Fruit fly (Drosophila melanogaster) whole organism, adult: ENCODE measurements around the gene CG10555.
A peak's percentile ranks its signal among the peaks of the same experiment; 100 is the strongest.

Experiments used
- CG11617 ChIP-seq: fragments of 200-800 bp; sonication (Bioruptor generic); optimal IDR thresholded peaks from 2 replicates; lab custom pipeline; 2017; ENCODE audit warnings: mild to moderate bottlenecking, missing biosample characterization, missing genetic modification reagents, missing genetic modification characterization
- CG12768 ChIP-seq: fragments of 200-800 bp; sonication (Bioruptor generic); optimal IDR thresholded peaks from 2 replicates; lab custom pipeline; 2017; ENCODE audit warnings: missing biosample characterization, missing genetic modification characterization, mild to moderate bottlenecking, moderate library complexity, missing genetic modification reagents
- CG14711 ChIP-seq: fragments of 200-800 bp; sonication (Bioruptor generic); optimal IDR thresholded peaks from 2 replicates; lab custom pipeline; 2018; ENCODE audit warnings: missing biosample characterization, mild to moderate bottlenecking, missing genetic modification characterization, moderate library complexity
- CG1620 ChIP-seq: fragments of 200-800 bp; sonication (Bioruptor generic); optimal IDR thresholded peaks from 2 replicates; lab custom pipeline; 2016; ENCODE audit warnings: missing biosample characterization, missing genetic modification characterization
- CG33017 ChIP-seq: fragments of 200-800 bp; sonication (Bioruptor generic); optimal IDR thresholded peaks from 2 replicates; lab custom pipeline; 2018; ENCODE audit warnings: missing biosample characterization, mild to moderate bottlenecking, missing genetic modification characterization, moderate library complexity
- CG5204 ChIP-seq: fragments of 200-800 bp; sonication (Bioruptor generic); optimal IDR thresholded peaks from 2 replicates; lab custom pipeline; 2016; ENCODE audit warnings: missing biosample characterization, missing genetic modification characterization
- CG7045 ChIP-seq: fragments of 200-800 bp; sonication (Bioruptor generic); optimal IDR thresholded peaks from 2 replicates; lab custom pipeline; 2017; ENCODE audit warnings: missing biosample characterization, mild to moderate bottlenecking, missing genetic modification characterization
- CG7101 ChIP-seq: fragments of 200-800 bp; sonication (Bioruptor generic); optimal IDR thresholded peaks from 2 replicates; lab custom pipeline; 2018; ENCODE audit warnings: missing biosample characterization, mild to moderate bottlenecking, missing genetic modification characterization, moderate library complexity
- Clk ChIP-seq: fragments of 200-800 bp; sonication (Bioruptor generic); optimal IDR thresholded peaks from 2 replicates; lab custom pipeline; 2017; ENCODE audit warnings: missing biosample characterization, missing genetic modification characterization
- Crg-1 ChIP-seq: fragments of 200-800 bp; sonication (Bioruptor generic); optimal IDR thresholded peaks from 2 replicates; lab custom pipeline; 2016; ENCODE audit warnings: missing biosample characterization, missing genetic modification characterization
- Hr96 ChIP-seq: fragments of 200-800 bp; sonication (Bioruptor generic); optimal IDR thresholded peaks from 2 replicates; lab custom pipeline; 2016; ENCODE audit warnings: missing biosample characterization, missing genetic modification characterization
- Mnt ChIP-seq: fragments of 200-800 bp; sonication (Bioruptor generic); optimal IDR thresholded peaks from 2 replicates; lab custom pipeline; 2016; ENCODE audit warnings: missing biosample characterization, mild to moderate bottlenecking, missing genetic modification characterization
- bab1 ChIP-seq: fragments of 200-800 bp; sonication (Bioruptor generic); optimal IDR thresholded peaks from 3 replicates; lab custom pipeline; 2019; ENCODE audit warnings: missing biosample characterization, mild to moderate bottlenecking, missing genetic modification characterization, moderate library complexity
- cic ChIP-seq: fragments of 200-800 bp; sonication (Bioruptor generic); optimal IDR thresholded peaks from 2 replicates; lab custom pipeline; 2017; ENCODE audit warnings: missing biosample characterization, mild to moderate bottlenecking, missing genetic modification characterization, moderate library complexity
- cnc ChIP-seq, 2 experiments: fragments of >200 bp; optimal IDR thresholded peaks; 2 replicates each; lab custom pipeline; 2017
- kay ChIP-seq: fragments of 200-800 bp; sonication (Bioruptor generic); peaks from one replicate; lab custom pipeline; 2016; ENCODE audit warnings: missing biosample characterization, missing genetic modification characterization, borderline replicate concordance
- ovo ChIP-seq: fragments of 200-800 bp; sonication (Bioruptor generic); optimal IDR thresholded peaks from 2 replicates; lab custom pipeline; 2016; ENCODE audit warnings: missing biosample characterization, missing genetic modification characterization
- pad ChIP-seq: fragments of 200-800 bp; sonication (Bioruptor generic); optimal IDR thresholded peaks from 3 replicates; lab custom pipeline; 2017; ENCODE audit warnings: missing biosample characterization, missing genetic modification characterization, mild to moderate bottlenecking, moderate library complexity, missing genetic modification reagents
- tj ChIP-seq: fragments of 200-800 bp; sonication (Bioruptor generic); optimal IDR thresholded peaks from 3 replicates; lab custom pipeline; 2017; ENCODE audit warnings: missing biosample characterization, mild to moderate bottlenecking, missing genetic modification characterization, moderate library complexity
- toe ChIP-seq: fragments of 200-800 bp; sonication (Bioruptor generic); optimal IDR thresholded peaks from 2 replicates; lab custom pipeline; 2016; ENCODE audit warnings: missing biosample characterization, missing genetic modification characterization

Gene CG10555

DNA sequence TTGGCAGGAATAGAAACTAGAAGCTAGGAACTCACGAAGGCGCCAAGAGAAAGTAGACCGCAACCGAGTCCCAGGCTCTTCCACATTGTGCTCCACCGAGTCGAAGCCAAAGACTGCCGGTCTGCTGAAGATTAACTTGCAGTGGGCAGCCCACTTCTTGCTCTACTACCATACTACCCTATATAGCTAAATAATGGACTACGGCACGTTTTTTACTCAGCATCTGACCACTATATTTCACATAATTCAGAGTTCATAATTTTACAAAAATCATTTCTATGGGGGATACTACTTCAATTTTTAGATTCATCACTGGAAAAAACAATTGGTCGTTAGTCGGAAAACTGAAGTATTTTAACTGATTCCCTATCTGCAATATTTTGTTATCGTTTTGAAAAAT, 35.0 kb downstream of the CG10555 start, which contains the start of gene CG32712:
Gene CG32712, minus strand, starts transcription at position 101 of the 400 bp plus-strand sequence.
- no peak for TF ChIP-seq CG5204 (GFP tag; lab: Kevin White, UChicago)
- no peak for TF ChIP-seq cic (GFP tag; lab: Kevin White, UChicago)
- no peak for TF ChIP-seq toe (GFP tag; lab: Kevin White, UChicago)
- no peak for TF ChIP-seq Hr96 (GFP tag; lab: Kevin White, UChicago)
- TF ChIP-seq Mnt (GFP tag; lab: Kevin White, UChicago) = no peak
- TF ChIP-seq CG11617 = no peak

DNA sequence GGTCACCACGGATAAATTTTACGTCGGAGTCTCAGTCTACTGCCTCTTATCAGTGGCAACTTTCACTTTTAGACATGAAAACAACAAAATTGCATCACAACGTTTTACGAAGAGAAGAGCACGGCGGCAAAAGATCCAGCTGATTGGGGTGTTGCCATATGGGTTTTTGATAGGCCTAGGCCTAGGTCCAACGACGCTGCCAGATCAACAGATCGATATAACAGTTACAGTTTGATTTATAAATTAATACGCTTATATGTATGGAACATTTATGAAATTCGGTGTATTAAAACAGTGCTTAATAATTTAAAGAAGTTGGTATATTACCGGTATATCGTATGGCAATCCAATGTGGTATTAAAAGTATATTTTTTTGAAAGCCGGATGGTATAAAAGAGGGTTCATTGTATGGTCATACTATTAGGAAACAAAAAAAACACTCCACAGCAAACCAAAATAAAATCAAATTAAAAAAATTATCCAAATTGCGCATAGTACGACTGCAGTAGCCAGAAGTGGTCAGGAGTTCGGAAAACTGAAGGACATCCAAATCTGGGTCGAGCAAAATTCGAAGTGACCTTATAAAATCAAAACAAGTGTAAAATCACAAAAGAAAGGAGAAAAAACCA, 38.0 kb downstream of the CG10555 start, which contains the start of gene CG1440:
Gene CG1440, plus strand, starts transcription at position 402 of the 629 bp plus-strand sequence.
- TF ChIP-seq ovo (no peak), Crg-1 (GFP tag; lab: Kevin White, UChicago) (no peak), CG12768 (GFP tag; lab: Kevin White, UChicago) (no peak), kay (GFP tag; lab: Kevin White, UChicago) (no peak), cnc (optimal IDR thresholded peaks at IDR 0.05; lab: Kevin White, UChicago) (no peak), Hr96 (GFP tag; lab: Kevin White, UChicago) (no peak), toe (GFP tag; lab: Kevin White, UChicago) (no peak), cic (GFP tag; lab: Kevin White, UChicago) (no peak), CG14711 (peak; percentile 61), CG33017 (tag; lab: Kevin White, UChicago) (no peak), CG7101 (tag; lab: Kevin White, UChicago) (peak; percentile 57), Clk (GFP tag; lab: Kevin White, UChicago) (no peak), CG5204 (GFP tag; lab: Kevin White, UChicago) (no peak), Mnt (GFP tag; lab: Kevin White, UChicago) (peak; percentile 59), bab1 (GFP tag; lab: Kevin White, UChicago) (peak; percentile 89), CG7045 (no peak), tj (GFP tag; lab: Kevin White, UChicago) (no peak), CG1620 (GFP tag; lab: Kevin White, UChicago) (peak; percentile 14), pad (GFP tag; lab: Kevin White, UChicago) (no peak), CG11617 (peak; percentile 33)

DNA sequence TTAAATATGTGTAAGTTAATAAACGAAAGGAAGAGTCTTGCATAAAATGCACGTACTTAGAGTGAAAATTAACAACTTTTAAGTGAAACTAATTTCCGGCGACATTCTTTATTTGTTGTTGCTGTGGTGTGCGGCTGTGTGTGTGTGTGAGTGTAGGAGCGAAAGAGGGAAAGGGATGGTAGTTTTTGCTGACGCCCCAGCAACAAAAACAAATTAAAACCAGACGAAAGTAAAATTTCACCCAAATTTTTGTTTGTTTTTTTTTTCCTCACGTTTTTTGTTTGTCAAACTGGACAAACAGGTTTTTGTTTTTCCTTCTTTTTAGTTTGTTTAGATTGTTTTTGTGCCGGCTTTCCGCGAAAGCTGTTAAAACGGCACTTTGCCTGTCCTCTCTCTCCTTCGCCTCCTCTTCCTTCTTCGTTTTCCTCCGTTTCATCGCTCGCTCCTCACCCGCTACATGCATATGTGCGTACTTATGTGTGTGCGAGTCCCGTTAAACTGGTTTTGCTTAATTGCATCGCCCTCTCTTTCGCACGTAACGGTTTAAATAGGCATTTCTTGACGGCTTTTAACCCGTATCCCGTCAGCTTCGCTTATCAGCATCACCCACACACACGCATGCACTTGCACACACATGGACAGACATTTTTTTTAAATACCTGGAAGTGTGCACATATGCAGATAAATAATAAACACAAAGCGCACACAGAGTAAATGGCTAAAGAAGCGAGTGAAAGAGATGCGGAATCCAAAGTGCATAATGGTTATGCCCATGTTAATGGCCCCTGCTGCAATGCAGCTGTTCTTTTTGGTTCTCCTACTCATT, 38.8 kb downstream of the CG10555 start, which contains the start of gene Miga:
Gene Miga, minus strand, starts transcription at position 536 of the 826 bp plus-strand sequence.
- TF ChIP-seq CG1620 (GFP tag; lab: Kevin White, UChicago) (no peak), Hr96 (GFP tag; lab: Kevin White, UChicago) (no peak), tj (GFP tag; lab: Kevin White, UChicago) (peak; percentile 62), bab1 (GFP tag; lab: Kevin White, UChicago) (peak; percentile 33), CG12768 (GFP tag; lab: Kevin White, UChicago) (no peak), CG11617 (no peak), ovo (peak; percentile 100), Mnt (GFP tag; lab: Kevin White, UChicago) (peak; percentile 21), pad (GFP tag; lab: Kevin White, UChicago) (peak; percentile 96), Crg-1 (GFP tag; lab: Kevin White, UChicago) (peak; percentile 10), CG7045 (no peak)

DNA sequence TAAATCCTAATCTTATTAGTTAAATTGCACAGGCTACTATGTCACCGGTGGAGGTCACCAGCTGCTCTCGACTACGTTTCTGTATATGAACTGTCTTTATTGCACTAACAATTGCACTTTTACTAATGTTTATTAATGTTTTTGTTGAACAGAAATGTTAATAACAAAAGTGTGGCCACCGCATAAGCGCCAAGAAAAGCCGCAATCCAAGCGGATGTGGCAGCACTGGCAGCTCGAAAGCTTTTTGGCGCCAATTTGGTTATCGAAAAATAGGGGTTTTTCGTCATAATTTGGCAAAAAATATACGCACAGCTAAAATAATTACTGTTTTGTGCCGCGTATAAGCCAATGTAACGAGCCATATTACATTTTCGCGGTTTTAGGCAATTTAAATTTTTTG, 43.4 kb downstream of the CG10555 start, which contains the start of gene CG12123:
Gene CG12123, minus strand, starts transcription at position 188 of the 400 bp plus-strand sequence.
- TF ChIP-seq Hr96 (GFP tag; lab: Kevin White, UChicago) (no peak), toe (GFP tag; lab: Kevin White, UChicago) (no peak), bab1 (GFP tag; lab: Kevin White, UChicago) (peak; percentile 67), tj (GFP tag; lab: Kevin White, UChicago) (no peak)

DNA sequence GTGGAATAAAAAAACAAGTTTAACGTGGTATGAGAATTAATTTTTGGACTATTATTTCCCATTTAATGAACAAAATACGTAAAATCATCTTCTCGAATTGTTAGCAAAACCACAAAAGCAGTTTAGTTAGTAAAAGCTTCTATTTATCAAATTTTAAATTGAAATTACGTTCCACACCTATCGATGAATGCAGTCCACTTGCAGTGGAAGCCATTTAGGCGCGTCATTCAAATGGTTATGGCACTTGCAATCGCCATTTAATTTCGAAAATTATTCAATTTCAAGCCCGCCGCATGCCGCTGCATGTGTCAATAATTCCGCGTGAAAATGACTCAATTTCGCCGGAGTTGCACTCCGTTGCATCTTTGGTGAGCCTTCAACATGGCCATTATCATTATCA, 44.2 kb downstream of the CG10555 start:
- TF ChIP-seq CG7101 (tag; lab: Kevin White, UChicago) (no peak), CG11617 (no peak), kay (GFP tag; lab: Kevin White, UChicago) (peak; percentile 30), CG12768 (GFP tag; lab: Kevin White, UChicago) (no peak), toe (GFP tag; lab: Kevin White, UChicago) (no peak), bab1 (GFP tag; lab: Kevin White, UChicago) (peak; percentile 29)

DNA sequence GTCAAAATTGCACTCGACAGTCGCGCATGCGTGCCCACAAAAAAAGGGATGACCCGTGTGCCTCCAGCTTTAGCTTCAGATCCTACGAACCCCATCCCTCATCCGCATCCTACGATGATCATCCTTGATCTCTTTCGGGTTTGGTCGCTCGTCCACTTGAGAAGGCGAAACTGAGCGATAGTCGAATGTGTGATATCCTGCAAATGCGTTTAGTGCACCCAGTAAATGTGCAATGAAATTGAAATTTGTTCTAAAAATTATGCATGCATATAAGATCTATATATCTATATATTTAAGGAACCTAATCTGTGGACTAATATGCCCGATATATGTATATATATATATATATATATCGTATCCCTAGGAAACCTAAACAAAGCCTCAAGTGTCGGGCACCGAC, 45.5 kb downstream of the CG10555 start:
- TF ChIP-seq CG1620 (GFP tag; lab: Kevin White, UChicago) (no peak), kay (GFP tag; lab: Kevin White, UChicago) (no peak), bab1 (GFP tag; lab: Kevin White, UChicago) (no peak), CG14711 (no peak), Mnt (GFP tag; lab: Kevin White, UChicago) (no peak), CG11617 (no peak), toe (GFP tag; lab: Kevin White, UChicago) (no peak), Crg-1 (GFP tag; lab: Kevin White, UChicago) (no peak), CG5204 (GFP tag; lab: Kevin White, UChicago) (no peak), pad (GFP tag; lab: Kevin White, UChicago) (no peak), ovo (no peak)
